Worm (Caenorhabditis elegans) whole organism, L4 larva: ENCODE results near the gene Y49F6B.9.

Experiments used
- Y48G9A.11 ChIP-seq: fragments of 200-800 bp; sonication (Bioruptor generic); IDR thresholded peaks from 2 replicates; pipeline ENCODE4 v1.3.6; 2022; ENCODE audit warnings: missing genetic modification reagents, missing genetic modification characterization, missing compliant biosample characterization
- Y75B8A.6 ChIP-seq: fragments of 200-800 bp; sonication (Bioruptor generic); IDR thresholded peaks from 2 replicates; pipeline ENCODE4 v1.3.6; 2022; ENCODE audit warnings: missing genetic modification reagents, missing genetic modification characterization, missing compliant biosample characterization
- aha-1 ChIP-seq: fragments of 150-350 bp; peaks from one replicate; lab custom pipeline; 2014; ENCODE audit warnings: missing biosample characterization, missing genetic modification characterization
- ceh-28 ChIP-seq: fragments of 150-350 bp; optimal IDR thresholded peaks from 2 replicates; lab custom pipeline; 2014; ENCODE audit warnings: missing biosample characterization, missing genetic modification reagents, missing genetic modification characterization
- ceh-32 ChIP-seq: sonication (generic microtip); optimal IDR thresholded peaks from 2 replicates; lab custom pipeline; 2016; ENCODE audit warnings: mild to moderate bottlenecking, missing genetic modification characterization, missing compliant biosample characterization; ENCODE audit not compliant: poor library complexity
- ceh-62 ChIP-seq: sonication (generic microtip); optimal IDR thresholded peaks from 2 replicates; lab custom pipeline; 2017; ENCODE audit warnings: missing biosample characterization, missing genetic modification characterization
- daf-12 ChIP-seq: fragments of 150-350 bp; optimal IDR thresholded peaks from 2 replicates; lab custom pipeline; 2014; ENCODE audit warnings: missing biosample characterization, missing genetic modification reagents, missing genetic modification characterization
- daf-19 ChIP-seq: fragments of 200-800 bp; sonication (Bioruptor generic); conservative IDR thresholded peaks from 2 replicates; pipeline ENCODE4 v1.3.6; 2022; ENCODE audit warnings: missing genetic modification characterization, missing compliant biosample characterization
- dmd-8 ChIP-seq: fragments of 200-800 bp; sonication (Bioruptor generic); IDR thresholded peaks from 2 replicates; pipeline ENCODE4 v1.3.6; 2022; ENCODE audit warnings: missing genetic modification characterization, missing compliant biosample characterization
- dpl-1 ChIP-seq: fragments of 150-350 bp; optimal IDR thresholded peaks from 2 replicates; lab custom pipeline; 2014; ENCODE audit warnings: missing biosample characterization, missing genetic modification reagents, missing genetic modification characterization
- dve-1 ChIP-seq: sonication (generic microtip); optimal IDR thresholded peaks from 2 replicates; lab custom pipeline; 2017; ENCODE audit warnings: antibody characterized with exemption, mild to moderate bottlenecking, missing genetic modification characterization, missing compliant biosample characterization; ENCODE audit not compliant: insufficient read depth
- fkh-10 ChIP-seq: fragments of 150-350 bp; optimal IDR thresholded peaks from 2 replicates; lab custom pipeline; 2014; ENCODE audit warnings: missing biosample characterization, missing genetic modification reagents, missing genetic modification characterization
- hif-1 ChIP-seq, 2 experiments: sonication (generic microtip); optimal IDR thresholded peaks; 2 replicates each; lab custom pipeline; 2016 to 2017; ENCODE audit warnings: missing compliant biosample characterization in 2 of 2, missing genetic modification characterization in 2 of 2, missing genetic modification reagents in 2 of 2, missing genotype in 2 of 2, mild to moderate bottlenecking in 1 of 2
- hlh-11 ChIP-seq: fragments of 200-800 bp; sonication (Bioruptor generic); optimal IDR thresholded peaks from 2 replicates; lab custom pipeline; 2018; ENCODE audit warnings: mild to moderate bottlenecking, missing genetic modification characterization, missing compliant biosample characterization
- hlh-30 ChIP-seq: sonication (generic microtip); optimal IDR thresholded peaks from 2 replicates; lab custom pipeline; 2017; ENCODE audit warnings: antibody characterized with exemption, mild to moderate bottlenecking, missing genetic modification characterization, missing compliant biosample characterization; ENCODE audit not compliant: insufficient read depth
- hmg-1.1 ChIP-seq: fragments of 200-800 bp; sonication (Bioruptor generic); IDR thresholded peaks from 2 replicates; pipeline ENCODE4 v1.3.6; 2022; ENCODE audit warnings: missing genetic modification reagents, missing genetic modification characterization, missing compliant biosample characterization
- lim-7 ChIP-seq: fragments of 200-800 bp; sonication (Bioruptor generic); IDR thresholded peaks from 2 replicates; pipeline ENCODE4 v1.3.6; 2022; ENCODE audit warnings: missing genetic modification characterization, missing compliant biosample characterization
- lsy-2 ChIP-seq, 2 experiments: fragments of 150-350 bp in 1 of 2; sonication (generic microtip) in 1 of 2; optimal IDR thresholded peaks; 2 replicates each; lab custom pipeline; 2014 to 2017; ENCODE audit warnings: missing biosample characterization in 2 of 2, missing genetic modification characterization in 2 of 2
- mdl-1 ChIP-seq, 2 experiments: fragments of 150-350 bp in 1 of 2; sonication (generic microtip) in 1 of 2; optimal IDR thresholded peaks; 2 replicates each; lab custom pipeline; 2014 to 2017; ENCODE audit warnings: missing biosample characterization in 2 of 2, missing genetic modification characterization in 2 of 2
- mep-1 ChIP-seq: fragments of 150-350 bp; sonication (generic microtip); optimal IDR thresholded peaks from 3 replicates; lab custom pipeline; 2014; ENCODE audit warnings: missing biosample characterization, missing genetic modification characterization
- mes-2 ChIP-seq: sonication (generic microtip); optimal IDR thresholded peaks from 2 replicates; lab custom pipeline; 2016; ENCODE audit warnings: missing genotype, mild to moderate bottlenecking, missing genetic modification characterization, missing compliant biosample characterization; ENCODE audit not compliant: poor library complexity, severe bottlenecking
- nhr-48 ChIP-seq: sonication (generic microtip); optimal IDR thresholded peaks from 2 replicates; lab custom pipeline; 2016; ENCODE audit warnings: mild to moderate bottlenecking, missing genetic modification characterization, missing compliant biosample characterization
- nhr-6 ChIP-seq: fragments of 150-350 bp; optimal IDR thresholded peaks from 2 replicates; lab custom pipeline; 2014; ENCODE audit warnings: missing biosample characterization, missing genetic modification characterization
- nhr-76 ChIP-seq: fragments of 150-350 bp; optimal IDR thresholded peaks from 2 replicates; lab custom pipeline; 2014; ENCODE audit warnings: missing biosample characterization, missing genetic modification characterization
- pha-4 ChIP-seq, 2 experiments: fragments of 150-350 bp in 1 of 2; fragments of 200-800 bp in 1 of 2; sonication (Bioruptor generic) in 1 of 2; IDR thresholded peaks in 1 of 2; optimal IDR thresholded peaks in 1 of 2; 2 replicates each; pipeline versions ENCODE4 v1.3.6 to Lab custom; 2014 to 2022; ENCODE audit warnings: missing genetic modification characterization in 2 of 2, missing genetic modification reagents in 2 of 2, missing biosample characterization in 1 of 2, missing compliant biosample characterization in 1 of 2
- rbr-2 ChIP-seq: sonication (generic microtip); optimal IDR thresholded peaks from 2 replicates; lab custom pipeline; 2016; ENCODE audit warnings: missing genotype, missing genetic modification characterization, missing compliant biosample characterization
- sdz-12 ChIP-seq: fragments of 200-800 bp; sonication (Bioruptor generic); optimal IDR thresholded peaks from 2 replicates; lab custom pipeline; 2018; ENCODE audit warnings: mild to moderate bottlenecking, missing genetic modification characterization, missing compliant biosample characterization
- set-16 ChIP-seq: fragments of 200-800 bp; sonication (Bioruptor generic); IDR thresholded peaks from 2 replicates; pipeline ENCODE4 v1.3.6; 2022; ENCODE audit warnings: missing genetic modification reagents, missing genetic modification characterization, missing compliant biosample characterization
- unc-39 ChIP-seq: sonication (generic microtip); optimal IDR thresholded peaks from 2 replicates; lab custom pipeline; 2017; ENCODE audit warnings: missing biosample characterization, missing genetic modification characterization
- unc-62 ChIP-seq, 3 experiments: fragments of 150-350 bp in 1 of 3; sonication (generic microtip); optimal IDR thresholded peaks in 2 of 3; peaks in 1 of 3; 1 replicate in 1 of 3; 2 replicates in 2 of 3; lab custom pipeline; 2014 to 2017; ENCODE audit warnings: missing biosample characterization in 3 of 3, missing genetic modification characterization in 3 of 3, missing genetic modification reagents in 3 of 3, missing genotype in 1 of 3

Gene Y49F6B.9

ce11 chrII:3499386-3499785, at the start of gene Y49F6B.9:
Gene Y49F6B.9, minus strand, starts transcription at chrII:3499387.
- TF ChIP-seq Y75B8A.6 (GFP tag; lab: Robert Waterston, UW) (no peak), aha-1 (tag; lab: Kevin White, UChicago) (peak; percentile 87), Y48G9A.11 (GFP tag; lab: Robert Waterston, UW) (peak; percentile 94), lim-7 (GFP tag; lab: Robert Waterston, UW) (no peak)
- TF ChIP-seq, all 104 proteins: peak for 2

- TF ChIP-seq aha-1 (tag; lab: Kevin White, UChicago): peak; percentile 88
- peak; percentile 63 for TF ChIP-seq hmg-1.1
- TF ChIP-seq hlh-30: peak; percentile 24
- TF ChIP-seq mep-1 (tag; lab: Kevin White, UChicago): peak; percentile 37
- TF ChIP-seq fkh-10 (GFP tag; lab: Kevin White, UChicago): peak; percentile 22
- TF ChIP-seq mdl-1 (tag; optimal IDR thresholded peaks at IDR 0.05; lab: Kevin White, UChicago): peak in 1 of 2 experiments; percentile 51
- TF ChIP-seq dve-1 (tag; lab: Kevin White, UChicago): peak; percentile 33
- no peak for TF ChIP-seq ceh-62 (tag; lab: Kevin White, UChicago)
- TF ChIP-seq nhr-6: no peak
- peak; percentile 42 for TF ChIP-seq rbr-2 (tag; lab: Kevin White, UChicago)
- peak; percentile 7 to 69 for TF ChIP-seq lsy-2 (tag; optimal IDR thresholded peaks at IDR 0.05; lab: Kevin White, UChicago)
- peak; percentile 8 for TF ChIP-seq dpl-1
- no peak for TF ChIP-seq dmd-8 (GFP tag; lab: Robert Waterston, UW)
- TF ChIP-seq hif-1 (tag; optimal IDR thresholded peaks at IDR 0.05; lab: Kevin White, UChicago): peak in 1 of 2 experiments; percentile 53
- TF ChIP-seq unc-62 (GFP tag; optimal IDR thresholded peaks at IDR 0.05 in 1 of 2; lab: Kevin White, UChicago): peak in 1 of 2 experiments; percentile 85
- no peak for TF ChIP-seq unc-62 (tag; optimal IDR thresholded peaks at IDR 0.05; lab: Kevin White, UChicago)
- TF ChIP-seq set-16: peak; percentile 41; the same call in 1 of the 2 replicates
These were observed 48.1 kb upstream of the Y49F6B.9 start for ce11 chrII:3547282-3547681.

ce11 chrII:3546381-3546931, 47.3 kb upstream of the Y49F6B.9 start, which contains the start of gene apd-3:
Gene apd-3, minus strand, starts transcription at chrII:3546431.
- no peak for TF ChIP-seq nhr-76 (tag; lab: Kevin White, UChicago)
- TF ChIP-seq lsy-2 (tag; optimal IDR thresholded peaks at IDR 0.05; lab: Kevin White, UChicago): peak in 1 of 2 experiments; percentile 12

ce11 chrII:3540151-3540550, 41.0 kb upstream of the Y49F6B.9 start:
- peak; percentile 69; the same call in 1 of the 2 replicates for TF ChIP-seq set-16
- TF ChIP-seq daf-19 (GFP tag; lab: Robert Waterston, UW): no peak

- no peak for TF ChIP-seq set-16
- TF ChIP-seq sdz-12 (GFP tag; lab: Kevin White, UChicago): no peak
- no peak for TF ChIP-seq ceh-28
- no peak for TF ChIP-seq mep-1 (tag; lab: Kevin White, UChicago)
- TF ChIP-seq hlh-11 (tag; lab: Kevin White, UChicago): no peak
- TF ChIP-seq, all 104 proteins: peak for 0
These were observed 29.1 kb upstream of the Y49F6B.9 start, which contains the start of gene ncs-6 for ce11 chrII:3528256-3528655. Gene ncs-6, minus strand, starts transcription at chrII:3528516.

- TF ChIP-seq mes-2 (no peak), aha-1 (tag; lab: Kevin White, UChicago) (peak; percentile 20)
These were observed 28.3 kb upstream of the Y49F6B.9 start for ce11 chrII:3527460-3527859.

ce11 chrII:3524097-3524496, 24.9 kb upstream of the Y49F6B.9 start, which contains the start of gene col-72:
Gene col-72, minus strand, starts transcription at chrII:3524197.
- no peak for TF ChIP-seq daf-19 (GFP tag; lab: Robert Waterston, UW)
- no peak for TF ChIP-seq pha-4 (GFP tag; IDR thresholded peaks at IDR 0.05; lab: Robert Waterston, UW)
- no peak for TF ChIP-seq pha-4 (tag; optimal IDR thresholded peaks at IDR 0.05; lab: Kevin White, UChicago)
- TF ChIP-seq nhr-48: no peak
- TF ChIP-seq daf-12 (tag; lab: Kevin White, UChicago): no peak
- TF ChIP-seq unc-39 (tag; lab: Kevin White, UChicago): no peak
- TF ChIP-seq ceh-32 (tag; lab: Kevin White, UChicago): no peak
